1 fruit fly cellular context compared by ENCODE assay signal in the genomic region with DNA sequence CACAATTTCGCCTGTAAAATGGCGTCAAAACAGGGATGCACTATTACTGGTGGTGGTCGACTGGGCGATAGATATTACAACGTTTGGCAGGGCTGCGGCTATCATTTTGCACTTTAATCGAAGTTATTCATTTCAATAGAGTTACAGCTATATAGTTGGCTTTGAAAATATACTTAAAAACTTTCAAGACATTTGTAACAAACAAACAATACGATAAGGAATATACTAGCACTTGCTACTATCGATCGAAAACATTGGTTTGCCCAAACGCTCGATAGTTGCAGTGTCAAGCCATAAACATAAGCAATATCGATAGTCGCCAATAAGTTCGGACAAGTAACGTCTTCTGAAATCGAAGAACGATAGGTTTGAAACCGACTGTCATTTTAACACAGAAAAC.
TF ChIP-seq lines count a peak whose summit lies in the region.

A gene (minus strand): TSS at position 28 of the 400 bp plus-strand sequence.
A gene (plus strand): TSS at position 124 of the 400 bp plus-strand sequence.

TF ChIP-seq in whole organism, embryonic, 481 proteins besides CTCF, POLR2A, EP300 and RAD21 (continued from another document):
- peak; percentile 81 for TF ChIP-seq maf-S (GFP tag; optimal IDR thresholded peaks at IDR 0.05; lab: Kevin White, UChicago)
- peak; percentile 32; the same call in 1 of the 3 replicates for TF ChIP-seq CG11093 (GFP tag; IDR thresholded peaks at IDR 0.05; lab: Robert Waterston, UW)
- no peak for TF ChIP-seq fd102C (GFP tag; optimal IDR thresholded peaks at IDR 0.05; lab: Kevin White, UChicago)
- peak; percentile 74 for TF ChIP-seq CG9727 (GFP tag; optimal IDR thresholded peaks at IDR 0.05; lab: Kevin White, UChicago)
- TF ChIP-seq nau (GFP tag; optimal IDR thresholded peaks at IDR 0.05; lab: Kevin White, UChicago), result no peak
- TF ChIP-seq Atf6 (GFP tag; IDR thresholded peaks at IDR 0.05; lab: Robert Waterston, UW), result peak; percentile 26; the same call in 1 of the 2 replicates
- no peak for TF ChIP-seq dati (GFP tag; IDR thresholded peaks at IDR 0.05; lab: Robert Waterston, UW)
- TF ChIP-seq CG11695 (GFP tag; IDR thresholded peaks at IDR 0.05; lab: Robert Waterston, UW), result 0 out of 3 replicates have a peak, but pooled peaks have one; percentile 45
- TF ChIP-seq Oaz (GFP tag; IDR thresholded peaks at IDR 0.05; lab: Robert Waterston, UW), result no peak
- peak; percentile 9 for TF ChIP-seq Jarid2 (GFP tag; optimal IDR thresholded peaks at IDR 0.05; lab: Kevin White, UChicago)
- peak; percentile 71 for TF ChIP-seq Ssrp (tag; optimal IDR thresholded peaks at IDR 0.05; lab: Kevin White, UChicago)
- no peak for TF ChIP-seq MESR4 (GFP tag; optimal IDR thresholded peaks at IDR 0.05; lab: Kevin White, UChicago)
- no peak for TF ChIP-seq fd64A (GFP tag; optimal IDR thresholded peaks at IDR 0.05; lab: Kevin White, UChicago)
- no peak for TF ChIP-seq Dip2 (GFP tag; IDR thresholded peaks at IDR 0.05; lab: Robert Waterston, UW)
- no peak for TF ChIP-seq dan (GFP tag; IDR thresholded peaks at IDR 0.05; lab: Robert Waterston, UW)
- TF ChIP-seq Neu2 (GFP tag; optimal IDR thresholded peaks at IDR 0.05; lab: Kevin White, UChicago; ENCODE audit: borderline replicate concordance), result peak; percentile 23
- TF ChIP-seq Bgb (GFP tag; IDR thresholded peaks at IDR 0.05; lab: Robert Waterston, UW; ENCODE audit: partially characterized antibody), result peak; percentile 88
- TF ChIP-seq croc (GFP tag; conservative IDR thresholded peaks at IDR 0.05; lab: Robert Waterston, UW), result peak; percentile 45; the same call in 2 of the 3 replicates
- TF ChIP-seq CG14965 (GFP tag; optimal IDR thresholded peaks at IDR 0.05; lab: Kevin White, UChicago; ENCODE audit: borderline replicate concordance), result no peak
- TF ChIP-seq Lhr (GFP tag; optimal IDR thresholded peaks at IDR 0.05; lab: Kevin White, UChicago), result peak; percentile 47
- no peak for TF ChIP-seq ftz-f1 (GFP tag; optimal IDR thresholded peaks at IDR 0.05; lab: Kevin White, UChicago)
- TF ChIP-seq CG32532 (GFP tag; IDR thresholded peaks at IDR 0.05; lab: Robert Waterston, UW), result peak; percentile 62
- peak; percentile 69 for TF ChIP-seq tx (GFP tag; optimal IDR thresholded peaks at IDR 0.05; lab: Kevin White, UChicago)
- TF ChIP-seq HLHmδ (GFP tag; optimal IDR thresholded peaks at IDR 0.05; lab: Kevin White, UChicago), result no peak
- peak; percentile 52; the same call in 1 of the 2 replicates for TF ChIP-seq vvl (GFP tag; IDR thresholded peaks at IDR 0.05; lab: Robert Waterston, UW)
- no peak for TF ChIP-seq CG2678 (tag; optimal IDR thresholded peaks at IDR 0.05; lab: Kevin White, UChicago)
- peak; percentile 65 for TF ChIP-seq cg (GFP tag; optimal IDR thresholded peaks at IDR 0.05; lab: Kevin White, UChicago)
- no peak for TF ChIP-seq Kr (GFP tag; optimal IDR thresholded peaks at IDR 0.05; lab: Kevin White, UChicago)
- peak; percentile 68 for TF ChIP-seq CG6689 (GFP tag; IDR thresholded peaks at IDR 0.05; lab: Robert Waterston, UW)
- peak; percentile 60 for TF ChIP-seq CG7556 (GFP tag; optimal IDR thresholded peaks at IDR 0.05; lab: Kevin White, UChicago)
- no peak for TF ChIP-seq CG4360 (GFP tag; IDR thresholded peaks at IDR 0.05; lab: Robert Waterston, UW)
- no peak for TF ChIP-seq toy (GFP tag; IDR thresholded peaks at IDR 0.05; lab: Robert Waterston, UW)
- no peak for TF ChIP-seq CG10959 (GFP tag; IDR thresholded peaks at IDR 0.05; lab: Robert Waterston, UW)
- no peak for TF ChIP-seq Doc2 (GFP tag; IDR thresholded peaks at IDR 0.05; lab: Robert Waterston, UW)
- TF ChIP-seq corto (GFP tag; optimal IDR thresholded peaks at IDR 0.05; lab: Kevin White, UChicago), result no peak
- peak in 1 of 2 experiments; percentile 38 for TF ChIP-seq insv (GFP tag; optimal IDR thresholded peaks at IDR 0.05; lab: Kevin White, UChicago)
- TF ChIP-seq gsb (GFP tag; IDR thresholded peaks at IDR 0.05; lab: Robert Waterston, UW), result no peak
- peak; percentile 53; the same call in 1 of the 2 replicates for TF ChIP-seq CG11247 (GFP tag; IDR thresholded peaks at IDR 0.05; lab: Robert Waterston, UW)
- TF ChIP-seq run (tag; optimal IDR thresholded peaks at IDR 0.05; lab: Kevin White, UChicago), result no peak
- peak in 1 of 3 experiments; percentile 79 for TF ChIP-seq lola (GFP tag; optimal IDR thresholded peaks at IDR 0.05; lab: Kevin White, UChicago)
- peak; percentile 97 for TF ChIP-seq knrl (GFP tag; IDR thresholded peaks at IDR 0.05; lab: Robert Waterston, UW; ENCODE audit: partially characterized antibody)
- TF ChIP-seq CG17328 (GFP tag; IDR thresholded peaks at IDR 0.05; lab: Robert Waterston, UW), result peak; percentile 35; the same call in 1 of the 2 replicates
- no peak for TF ChIP-seq CG16779 (GFP tag; IDR thresholded peaks at IDR 0.05; lab: Robert Waterston, UW)
- TF ChIP-seq tna (GFP tag; IDR thresholded peaks at IDR 0.05; lab: Robert Waterston, UW; ENCODE audit: partially characterized antibody), result peak; percentile 70; the same call in 1 of the 2 replicates
- TF ChIP-seq CG9609 (GFP tag; optimal IDR thresholded peaks at IDR 0.05; lab: Kevin White, UChicago), result peak; percentile 69
- no peak for TF ChIP-seq C15 (GFP tag; IDR thresholded peaks at IDR 0.05; lab: Robert Waterston, UW)
- TF ChIP-seq crc (GFP tag; optimal IDR thresholded peaks at IDR 0.05; lab: Kevin White, UChicago), result peak; percentile 44
- TF ChIP-seq ase (GFP tag; IDR thresholded peaks at IDR 0.05; lab: Robert Waterston, UW), result peak; percentile 29; the same call in 1 of the 3 replicates
- no peak for TF ChIP-seq Rx (GFP tag; IDR thresholded peaks at IDR 0.05; lab: Robert Waterston, UW)
- TF ChIP-seq so (GFP tag; IDR thresholded peaks at IDR 0.05; lab: Robert Waterston, UW), result no peak
- TF ChIP-seq Vsx1 (GFP tag; optimal IDR thresholded peaks at IDR 0.05; lab: Kevin White, UChicago), result no peak
- TF ChIP-seq CG43689 (GFP tag; IDR thresholded peaks at IDR 0.05; lab: Robert Waterston, UW), result no peak
- no peak for TF ChIP-seq CG6765 (GFP tag; optimal IDR thresholded peaks at IDR 0.05; lab: Kevin White, UChicago)
- peak; percentile 69 for TF ChIP-seq CG33213 (GFP tag; optimal IDR thresholded peaks at IDR 0.05; lab: Kevin White, UChicago)
- no peak for TF ChIP-seq CG3838 (GFP tag; optimal IDR thresholded peaks at IDR 0.05; lab: Kevin White, UChicago)
- no peak for TF ChIP-seq Hmr (GFP tag; optimal IDR thresholded peaks at IDR 0.05; lab: Kevin White, UChicago)
- TF ChIP-seq usp (GFP tag; optimal IDR thresholded peaks at IDR 0.05; lab: Kevin White, UChicago), result no peak
- peak; percentile 46 for TF ChIP-seq CG18764 (GFP tag; optimal IDR thresholded peaks at IDR 0.05; lab: Kevin White, UChicago)
- TF ChIP-seq pros (GFP tag; optimal IDR thresholded peaks at IDR 0.05; lab: Kevin White, UChicago), result no peak
